Worm (Caenorhabditis elegans) whole organism, L4 larva: ENCODE measurements around the gene F48E8.3.

Source experiments
- F10B5.3 ChIP-seq: sonication (generic microtip); optimal IDR thresholded peaks from 2 replicates; lab custom pipeline; 2016; ENCODE audit warnings: mild to moderate bottlenecking, missing genetic modification characterization, missing compliant biosample characterization
- T20F7.1 ChIP-seq: fragments of 200-800 bp; sonication (Bioruptor generic); optimal IDR thresholded peaks from 2 replicates; lab custom pipeline; 2018; ENCODE audit warnings: mild to moderate bottlenecking, missing genetic modification characterization, missing compliant biosample characterization
- T26A8.4 ChIP-seq: fragments of 200-800 bp; sonication (Bioruptor generic); IDR thresholded peaks from 2 replicates; pipeline ENCODE4 v1.3.6; 2022; ENCODE audit warnings: missing genetic modification characterization, missing compliant biosample characterization
- ZK546.5 ChIP-seq, 2 experiments: sonication (generic microtip); optimal IDR thresholded peaks; 2 replicates each; lab custom pipeline; 2017; ENCODE audit warnings: missing biosample characterization in 2 of 2, missing genetic modification characterization in 2 of 2
- aha-1 ChIP-seq: fragments of 150-350 bp; peaks from one replicate; lab custom pipeline; 2014; ENCODE audit warnings: missing biosample characterization, missing genetic modification characterization
- ama-1 ChIP-seq: fragments of 150-350 bp; optimal IDR thresholded peaks from 2 replicates; lab custom pipeline; 2014; ENCODE audit warnings: inconsistent platforms, mixed read lengths
- arid-1 ChIP-seq: fragments of 200-800 bp; sonication (Bioruptor generic); conservative IDR thresholded peaks from 2 replicates; pipeline ENCODE4 v1.3.6; 2022; ENCODE audit warnings: missing genetic modification reagents, missing genetic modification characterization, missing compliant biosample characterization
- attf-4 ChIP-seq: sonication (generic microtip); optimal IDR thresholded peaks from 3 replicates; lab custom pipeline; 2017; ENCODE audit warnings: missing biosample characterization, missing genetic modification characterization
- ceh-32 ChIP-seq: sonication (generic microtip); optimal IDR thresholded peaks from 2 replicates; lab custom pipeline; 2016; ENCODE audit warnings: mild to moderate bottlenecking, missing genetic modification characterization, missing compliant biosample characterization; ENCODE audit not compliant: poor library complexity
- ceh-62 ChIP-seq: sonication (generic microtip); optimal IDR thresholded peaks from 2 replicates; lab custom pipeline; 2017; ENCODE audit warnings: missing biosample characterization, missing genetic modification characterization
- cey-2 ChIP-seq: sonication (generic microtip); optimal IDR thresholded peaks from 3 replicates; lab custom pipeline; 2017; ENCODE audit warnings: missing genetic modification characterization, mild to moderate bottlenecking, missing compliant biosample characterization, antibody characterized with exemption, borderline replicate concordance; ENCODE audit not compliant: insufficient read depth
- daf-16 ChIP-seq, 3 experiments: sonication (generic microtip); optimal IDR thresholded peaks; 2 replicates each; lab custom pipeline; 2016 to 2017; ENCODE audit warnings: missing genetic modification characterization in 3 of 3, missing genetic modification reagents in 3 of 3, mild to moderate bottlenecking in 2 of 3, missing compliant biosample characterization in 2 of 3, missing biosample characterization in 1 of 3, moderate library complexity in 1 of 3
- dmd-6 ChIP-seq: fragments of 200-800 bp; sonication (Bioruptor generic); IDR thresholded peaks from 2 replicates; pipeline ENCODE4 v1.3.6; 2022; ENCODE audit warnings: missing genetic modification reagents, missing genetic modification characterization, missing compliant biosample characterization
- dmd-8 ChIP-seq: fragments of 200-800 bp; sonication (Bioruptor generic); IDR thresholded peaks from 2 replicates; pipeline ENCODE4 v1.3.6; 2022; ENCODE audit warnings: missing genetic modification characterization, missing compliant biosample characterization
- dmd-9 ChIP-seq: fragments of 200-800 bp; sonication (Bioruptor generic); IDR thresholded peaks from 2 replicates; pipeline ENCODE4 v1.3.6; 2022; ENCODE audit warnings: missing genetic modification reagents, missing genetic modification characterization, missing compliant biosample characterization
- fkh-10 ChIP-seq: fragments of 150-350 bp; optimal IDR thresholded peaks from 2 replicates; lab custom pipeline; 2014; ENCODE audit warnings: missing biosample characterization, missing genetic modification reagents, missing genetic modification characterization
- fos-1 ChIP-seq: fragments of 150-350 bp; optimal IDR thresholded peaks from 2 replicates; lab custom pipeline; 2014; ENCODE audit warnings: missing biosample characterization, missing genetic modification characterization
- gei-8 ChIP-seq: fragments of 200-800 bp; sonication (Bioruptor generic); optimal IDR thresholded peaks from 2 replicates; lab custom pipeline; 2018; ENCODE audit warnings: mild to moderate bottlenecking, missing genetic modification characterization, missing compliant biosample characterization
- hlh-11 ChIP-seq: fragments of 200-800 bp; sonication (Bioruptor generic); optimal IDR thresholded peaks from 2 replicates; lab custom pipeline; 2018; ENCODE audit warnings: mild to moderate bottlenecking, missing genetic modification characterization, missing compliant biosample characterization
- hlh-30 ChIP-seq: sonication (generic microtip); optimal IDR thresholded peaks from 2 replicates; lab custom pipeline; 2017; ENCODE audit warnings: antibody characterized with exemption, mild to moderate bottlenecking, missing genetic modification characterization, missing compliant biosample characterization; ENCODE audit not compliant: insufficient read depth
- hmg-1.1 ChIP-seq: fragments of 200-800 bp; sonication (Bioruptor generic); IDR thresholded peaks from 2 replicates; pipeline ENCODE4 v1.3.6; 2022; ENCODE audit warnings: missing genetic modification reagents, missing genetic modification characterization, missing compliant biosample characterization
- lim-7 ChIP-seq: fragments of 200-800 bp; sonication (Bioruptor generic); IDR thresholded peaks from 2 replicates; pipeline ENCODE4 v1.3.6; 2022; ENCODE audit warnings: missing genetic modification characterization, missing compliant biosample characterization
- lin-13 ChIP-seq: fragments of 150-350 bp; optimal IDR thresholded peaks from 2 replicates; lab custom pipeline; 2014; ENCODE audit warnings: missing biosample characterization, missing genetic modification reagents, missing genetic modification characterization
- lin-38 ChIP-seq: fragments of 200-800 bp; sonication (Bioruptor generic); IDR thresholded peaks from 2 replicates; pipeline ENCODE4 v1.3.6; 2022; ENCODE audit warnings: missing genetic modification reagents, missing genetic modification characterization, missing compliant biosample characterization
- lsy-2 ChIP-seq, 2 experiments: fragments of 150-350 bp in 1 of 2; sonication (generic microtip) in 1 of 2; optimal IDR thresholded peaks; 2 replicates each; lab custom pipeline; 2014 to 2017; ENCODE audit warnings: missing biosample characterization in 2 of 2, missing genetic modification characterization in 2 of 2
- madf-5 ChIP-seq, 2 experiments: fragments of 200-800 bp; sonication (Bioruptor generic); IDR thresholded peaks; 2 replicates each; pipeline ENCODE4 v1.3.6; 2022; ENCODE audit warnings: missing compliant biosample characterization in 2 of 2, missing genetic modification characterization in 2 of 2
- mdl-1 ChIP-seq, 2 experiments: fragments of 150-350 bp in 1 of 2; sonication (generic microtip) in 1 of 2; optimal IDR thresholded peaks; 2 replicates each; lab custom pipeline; 2014 to 2017; ENCODE audit warnings: missing biosample characterization in 2 of 2, missing genetic modification characterization in 2 of 2
- mep-1 ChIP-seq: fragments of 150-350 bp; sonication (generic microtip); optimal IDR thresholded peaks from 3 replicates; lab custom pipeline; 2014; ENCODE audit warnings: missing biosample characterization, missing genetic modification characterization
- mes-2 ChIP-seq: sonication (generic microtip); optimal IDR thresholded peaks from 2 replicates; lab custom pipeline; 2016; ENCODE audit warnings: missing genotype, mild to moderate bottlenecking, missing genetic modification characterization, missing compliant biosample characterization; ENCODE audit not compliant: poor library complexity, severe bottlenecking
- nhr-10 ChIP-seq: fragments of 150-350 bp; optimal IDR thresholded peaks from 2 replicates; lab custom pipeline; 2014; ENCODE audit warnings: missing biosample characterization, missing genetic modification characterization
- nhr-102 ChIP-seq: sonication (generic microtip); optimal IDR thresholded peaks from 2 replicates; lab custom pipeline; 2016; ENCODE audit warnings: mild to moderate bottlenecking, missing genetic modification characterization, moderate library complexity, missing compliant biosample characterization
- nhr-111 ChIP-seq: fragments of 200-800 bp; sonication (Bioruptor generic); optimal IDR thresholded peaks from 2 replicates; lab custom pipeline; 2018; ENCODE audit warnings: mild to moderate bottlenecking, missing genetic modification characterization, missing compliant biosample characterization
- nhr-42 ChIP-seq: fragments of 200-800 bp; sonication (Bioruptor generic); IDR thresholded peaks from 2 replicates; pipeline ENCODE4 v1.3.6; 2022; ENCODE audit warnings: missing genetic modification characterization, missing compliant biosample characterization
- php-3 ChIP-seq: fragments of 200-800 bp; sonication (Bioruptor generic); IDR thresholded peaks from 2 replicates; pipeline ENCODE4 v1.3.6; 2022; ENCODE audit warnings: missing genetic modification reagents, missing genetic modification characterization, missing compliant biosample characterization
- rbr-2 ChIP-seq: sonication (generic microtip); optimal IDR thresholded peaks from 2 replicates; lab custom pipeline; 2016; ENCODE audit warnings: missing genotype, missing genetic modification characterization, missing compliant biosample characterization
- saeg-2 ChIP-seq: fragments of 200-800 bp; sonication (Bioruptor generic); IDR thresholded peaks from 2 replicates; pipeline ENCODE4 v1.3.6; 2022; ENCODE audit warnings: missing genetic modification reagents, missing genetic modification characterization, missing compliant biosample characterization
- sdz-12 ChIP-seq: fragments of 200-800 bp; sonication (Bioruptor generic); optimal IDR thresholded peaks from 2 replicates; lab custom pipeline; 2018; ENCODE audit warnings: mild to moderate bottlenecking, missing genetic modification characterization, missing compliant biosample characterization
- snpc-4 ChIP-seq: fragments of 150-350 bp; optimal IDR thresholded peaks from 2 replicates; lab custom pipeline; 2014; ENCODE audit warnings: missing biosample characterization, missing genetic modification characterization
- tag-97 ChIP-seq: fragments of 200-800 bp; sonication (Bioruptor generic); IDR thresholded peaks from 2 replicates; pipeline ENCODE4 v1.3.6; 2022; ENCODE audit warnings: missing genetic modification characterization, missing compliant biosample characterization
- tra-1 ChIP-seq: fragments of 200-800 bp; sonication (Bioruptor generic); IDR thresholded peaks from 2 replicates; pipeline ENCODE4 v1.3.6; 2022; ENCODE audit warnings: missing genetic modification reagents, missing genetic modification characterization, missing compliant biosample characterization
- vab-7 ChIP-seq: fragments of 200-800 bp; sonication (Bioruptor generic); IDR thresholded peaks from 2 replicates; pipeline ENCODE4 v1.3.6; 2022; ENCODE audit warnings: missing genetic modification reagents, missing genetic modification characterization, missing compliant biosample characterization
- zfp-3 ChIP-seq: fragments of 200-800 bp; sonication (Bioruptor generic); conservative IDR thresholded peaks from 2 replicates; pipeline ENCODE4 v1.3.6; 2022; ENCODE audit warnings: missing genetic modification reagents, missing genetic modification characterization, missing compliant biosample characterization
- ztf-7 ChIP-seq: fragments of 150-350 bp; optimal IDR thresholded peaks from 2 replicates; lab custom pipeline; 2014; ENCODE audit warnings: missing biosample characterization, missing genetic modification characterization

Gene F48E8.3

ce11 chrIII:5506023-5506597, 44.9 kb downstream of the F48E8.3 start:
- TF ChIP-seq lsy-2 (tag; optimal IDR thresholded peaks at IDR 0.05; lab: Kevin White, UChicago) (peak in 1 of 2 experiments; percentile 52), fos-1 (no peak), sdz-12 (GFP tag; lab: Kevin White, UChicago) (peak; percentile 10), mes-2 (tag; lab: Kevin White, UChicago) (peak; percentile 32), php-3 (GFP tag; lab: Robert Waterston, UW) (peak; percentile 38), T26A8.4 (GFP tag; lab: Robert Waterston, UW) (peak; percentile 76), F10B5.3 (no peak), aha-1 (peak; percentile 99), nhr-111 (GFP tag; lab: Kevin White, UChicago) (peak; percentile 50), dmd-8 (GFP tag; lab: Robert Waterston, UW) (0 out of 2 replicates have a peak, but pooled peaks have one; percentile 33), ama-1 (lab: Kevin White, UChicago) (peak; percentile 86), lin-38 (GFP tag; lab: Robert Waterston, UW) (no peak; the same call in 1 of the 2 replicates), hmg-1.1 (GFP tag; lab: Robert Waterston, UW) (no peak), dmd-9 (GFP tag; lab: Robert Waterston, UW) (peak; percentile 50; the same call in 1 of the 2 replicates), zfp-3 (peak; percentile 88; the same call in 1 of the 2 replicates), ceh-62 (tag; lab: Kevin White, UChicago) (no peak), mep-1 (tag; lab: Kevin White, UChicago) (peak; percentile 11), lin-13 (peak; percentile 61), dmd-6 (peak; percentile 7; the same call in 1 of the 2 replicates), snpc-4 (tag; lab: Kevin White, UChicago) (no peak), tag-97 (no peak), fkh-10 (no peak), madf-5 (GFP tag; IDR thresholded peaks at IDR 0.05; lab: Robert Waterston, UW) (no peak), cey-2 (tag; lab: Kevin White, UChicago) (no peak), tra-1 (0 out of 2 replicates have a peak, but pooled peaks have one; percentile 51), nhr-10 (tag; lab: Kevin White, UChicago) (peak; percentile 76), nhr-102 (tag; lab: Kevin White, UChicago) (peak; percentile 44), T20F7.1 (GFP tag; lab: Kevin White, UChicago) (peak; percentile 67), vab-7 (GFP tag; lab: Robert Waterston, UW) (no peak), hlh-30 (tag; lab: Kevin White, UChicago) (peak; percentile 44), saeg-2 (GFP tag; lab: Robert Waterston, UW) (0 out of 2 replicates have a peak, but pooled peaks have one; percentile 11), ztf-7 (tag; lab: Kevin White, UChicago) (no peak), rbr-2 (tag; lab: Kevin White, UChicago) (peak; percentile 4), ZK546.5 (tag; optimal IDR thresholded peaks at IDR 0.05; lab: Kevin White, UChicago) (no peak), attf-4 (tag; lab: Kevin White, UChicago) (no peak), daf-16 (GFP tag; optimal IDR thresholded peaks at IDR 0.05; lab: Kevin White, UChicago) (no peak), daf-16 (tag; optimal IDR thresholded peaks at IDR 0.05; lab: Kevin White, UChicago) (peak; percentile 32), mdl-1 (tag; optimal IDR thresholded peaks at IDR 0.05; lab: Kevin White, UChicago) (peak in 1 of 2 experiments; percentile 18), nhr-42 (GFP tag; lab: Robert Waterston, UW) (peak; percentile 27; the same call in 1 of the 2 replicates), ceh-32 (tag; lab: Kevin White, UChicago) (no peak), arid-1 (GFP tag; lab: Robert Waterston, UW) (peak; percentile 53; the same call in 1 of the 2 replicates), gei-8 (GFP tag; lab: Kevin White, UChicago) (no peak), lim-7 (GFP tag; lab: Robert Waterston, UW) (peak; percentile 43; the same call in 1 of the 2 replicates), hlh-11 (peak; percentile 18)
